Fruit fly (Drosophila melanogaster) Kc167 (cell line): ENCODE data around the gene CG13720.

Experiments
- h ChIP-seq: fragments of >200 bp; optimal IDR thresholded peaks from 3 replicates; lab custom pipeline; 2018; ENCODE audit warnings: missing external identifiers
- insv ChIP-seq: fragments of >200 bp; optimal IDR thresholded peaks from 3 replicates; lab custom pipeline; 2018; ENCODE audit warnings: missing external identifiers

- TF ChIP-seq h (lab: Kevin White, UChicago) (no peak), insv (no peak)
These were observed 42.9 kb upstream of the CG13720 start for dm6 chr3L:4543034-4543806.
